Worm (Caenorhabditis elegans): Measurements from ENCODE around the gene gtf-2E2.

DNA sequence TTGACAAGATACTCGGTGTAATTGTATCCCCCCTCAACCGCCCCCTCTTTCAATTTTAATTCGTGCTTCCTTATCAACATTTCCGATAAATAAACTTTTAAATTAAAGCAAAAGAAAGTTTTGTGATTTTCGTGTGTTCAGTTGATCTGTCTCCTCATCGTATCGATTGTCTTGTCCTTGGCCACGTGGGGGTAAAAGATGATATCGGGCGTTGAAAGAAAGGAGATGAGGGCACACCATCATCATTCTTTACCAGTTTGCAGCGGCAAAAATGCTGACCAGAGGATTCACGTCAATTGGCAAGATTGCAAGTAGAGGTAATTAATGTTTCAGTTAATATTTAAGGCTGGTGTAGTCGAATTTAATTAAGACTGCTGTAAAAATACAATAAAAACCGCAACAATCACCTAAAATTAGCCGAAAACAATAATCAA, 5.0 kb upstream of the gtf-2E2 start, which contains the start of gene F54D5.7:
- TF ChIP-seq sea-1 (GFP tag; conservative IDR thresholded peaks at IDR 0.05) (0 out of 2 replicates have a peak, but pooled peaks have one; percentile 66), F13C5.2 (tag; optimal IDR thresholded peaks at IDR 0.05) (no peak), flt-1 (GFP tag; IDR thresholded peaks at IDR 0.05) (no peak), tbx-37 (GFP tag; conservative IDR thresholded peaks at IDR 0.05) (no peak), ama-1 (optimal IDR thresholded peaks at IDR 0.05) (peak; percentile 77), ets-7 (tag; optimal IDR thresholded peaks at IDR 0.05) (no peak)
